Worm (Caenorhabditis elegans) whole organism, L4 larva: ENCODE results near the gene zyg-9.
A peak's percentile ranks its signal among the peaks of the same experiment; 100 is the strongest.

Experiments used
- D1046.2 ChIP-seq: fragments of 200-800 bp; sonication (Bioruptor generic); IDR thresholded peaks from 2 replicates; pipeline ENCODE4 v1.3.6; 2022; ENCODE audit warnings: missing genetic modification characterization, missing compliant biosample characterization
- T20F7.1 ChIP-seq: fragments of 200-800 bp; sonication (Bioruptor generic); optimal IDR thresholded peaks from 2 replicates; lab custom pipeline; 2018; ENCODE audit warnings: mild to moderate bottlenecking, missing genetic modification characterization, missing compliant biosample characterization
- Y105C5A.15 ChIP-seq: fragments of 200-800 bp; sonication (Bioruptor generic); IDR thresholded peaks from 2 replicates; pipeline ENCODE4 v1.3.6; 2022; ENCODE audit warnings: missing genetic modification characterization, missing compliant biosample characterization
- ZK337.2 ChIP-seq: fragments of 200-800 bp; sonication (Bioruptor generic); IDR thresholded peaks from 2 replicates; pipeline ENCODE4 v1.3.6; 2022; ENCODE audit warnings: missing genetic modification reagents, missing genetic modification characterization, missing compliant biosample characterization
- ZK546.5 ChIP-seq, 2 experiments: sonication (generic microtip); optimal IDR thresholded peaks; 2 replicates each; lab custom pipeline; 2017; ENCODE audit warnings: missing biosample characterization in 2 of 2, missing genetic modification characterization in 2 of 2
- aha-1 ChIP-seq: fragments of 150-350 bp; peaks from one replicate; lab custom pipeline; 2014; ENCODE audit warnings: missing biosample characterization, missing genetic modification characterization
- aly-2 ChIP-seq: sonication (generic microtip); optimal IDR thresholded peaks from 2 replicates; lab custom pipeline; 2018; ENCODE audit warnings: missing biosample characterization, missing genetic modification characterization
- ama-1 ChIP-seq: fragments of 150-350 bp; optimal IDR thresholded peaks from 2 replicates; lab custom pipeline; 2014; ENCODE audit warnings: inconsistent platforms, mixed read lengths
- arid-1 ChIP-seq: fragments of 200-800 bp; sonication (Bioruptor generic); conservative IDR thresholded peaks from 2 replicates; pipeline ENCODE4 v1.3.6; 2022; ENCODE audit warnings: missing genetic modification reagents, missing genetic modification characterization, missing compliant biosample characterization
- attf-4 ChIP-seq: sonication (generic microtip); optimal IDR thresholded peaks from 3 replicates; lab custom pipeline; 2017; ENCODE audit warnings: missing biosample characterization, missing genetic modification characterization
- ceh-32 ChIP-seq: sonication (generic microtip); optimal IDR thresholded peaks from 2 replicates; lab custom pipeline; 2016; ENCODE audit warnings: mild to moderate bottlenecking, missing genetic modification characterization, missing compliant biosample characterization; ENCODE audit not compliant: poor library complexity
- ceh-62 ChIP-seq: sonication (generic microtip); optimal IDR thresholded peaks from 2 replicates; lab custom pipeline; 2017; ENCODE audit warnings: missing biosample characterization, missing genetic modification characterization
- ctbp-1 ChIP-seq: fragments of 200-800 bp; sonication (Bioruptor generic); IDR thresholded peaks from 2 replicates; pipeline ENCODE4 v1.3.6; 2022; ENCODE audit warnings: missing genetic modification reagents, missing genetic modification characterization, missing compliant biosample characterization
- daf-16 ChIP-seq, 3 experiments: sonication (generic microtip); optimal IDR thresholded peaks; 2 replicates each; lab custom pipeline; 2016 to 2017; ENCODE audit warnings: missing genetic modification characterization in 3 of 3, missing genetic modification reagents in 3 of 3, mild to moderate bottlenecking in 2 of 3, missing compliant biosample characterization in 2 of 3, missing biosample characterization in 1 of 3, moderate library complexity in 1 of 3
- dmd-8 ChIP-seq: fragments of 200-800 bp; sonication (Bioruptor generic); IDR thresholded peaks from 2 replicates; pipeline ENCODE4 v1.3.6; 2022; ENCODE audit warnings: missing genetic modification characterization, missing compliant biosample characterization
- fkh-10 ChIP-seq: fragments of 150-350 bp; optimal IDR thresholded peaks from 2 replicates; lab custom pipeline; 2014; ENCODE audit warnings: missing biosample characterization, missing genetic modification reagents, missing genetic modification characterization
- fos-1 ChIP-seq: fragments of 150-350 bp; optimal IDR thresholded peaks from 2 replicates; lab custom pipeline; 2014; ENCODE audit warnings: missing biosample characterization, missing genetic modification characterization
- hif-1 ChIP-seq, 2 experiments: sonication (generic microtip); optimal IDR thresholded peaks; 2 replicates each; lab custom pipeline; 2016 to 2017; ENCODE audit warnings: missing compliant biosample characterization in 2 of 2, missing genetic modification characterization in 2 of 2, missing genetic modification reagents in 2 of 2, missing genotype in 2 of 2, mild to moderate bottlenecking in 1 of 2
- jun-1 ChIP-seq: fragments of 150-350 bp; optimal IDR thresholded peaks from 2 replicates; lab custom pipeline; 2014; ENCODE audit warnings: missing biosample characterization, missing genetic modification reagents, missing genetic modification characterization
- lin-38 ChIP-seq: fragments of 200-800 bp; sonication (Bioruptor generic); IDR thresholded peaks from 2 replicates; pipeline ENCODE4 v1.3.6; 2022; ENCODE audit warnings: missing genetic modification reagents, missing genetic modification characterization, missing compliant biosample characterization
- lin-39 ChIP-seq: fragments of 150-350 bp; optimal IDR thresholded peaks from 2 replicates; lab custom pipeline; 2014; ENCODE audit warnings: missing biosample characterization, missing genetic modification reagents, missing genetic modification characterization
- lsy-2 ChIP-seq, 2 experiments: fragments of 150-350 bp in 1 of 2; sonication (generic microtip) in 1 of 2; optimal IDR thresholded peaks; 2 replicates each; lab custom pipeline; 2014 to 2017; ENCODE audit warnings: missing biosample characterization in 2 of 2, missing genetic modification characterization in 2 of 2
- madf-5 ChIP-seq, 2 experiments: fragments of 200-800 bp; sonication (Bioruptor generic); IDR thresholded peaks; 2 replicates each; pipeline ENCODE4 v1.3.6; 2022; ENCODE audit warnings: missing compliant biosample characterization in 2 of 2, missing genetic modification characterization in 2 of 2
- mdt-29 ChIP-seq: fragments of 200-800 bp; sonication (Bioruptor generic); IDR thresholded peaks from 2 replicates; pipeline ENCODE4 v1.3.6; 2022; ENCODE audit warnings: missing genetic modification reagents, missing genetic modification characterization, missing compliant biosample characterization
- mes-2 ChIP-seq: sonication (generic microtip); optimal IDR thresholded peaks from 2 replicates; lab custom pipeline; 2016; ENCODE audit warnings: missing genotype, mild to moderate bottlenecking, missing genetic modification characterization, missing compliant biosample characterization; ENCODE audit not compliant: poor library complexity, severe bottlenecking
- mxl-3 ChIP-seq: fragments of 200-800 bp; sonication (Bioruptor generic); optimal IDR thresholded peaks from 2 replicates; lab custom pipeline; 2018; ENCODE audit warnings: mild to moderate bottlenecking, missing genetic modification characterization, missing compliant biosample characterization
- nhr-102 ChIP-seq: sonication (generic microtip); optimal IDR thresholded peaks from 2 replicates; lab custom pipeline; 2016; ENCODE audit warnings: mild to moderate bottlenecking, missing genetic modification characterization, moderate library complexity, missing compliant biosample characterization
- nhr-25 ChIP-seq: sonication (generic microtip); optimal IDR thresholded peaks from 2 replicates; lab custom pipeline; 2017; ENCODE audit warnings: missing genetic modification characterization, mild to moderate bottlenecking, missing compliant biosample characterization, antibody characterized with exemption, moderate library complexity, borderline replicate concordance; ENCODE audit not compliant: insufficient read depth
- nhr-48 ChIP-seq: sonication (generic microtip); optimal IDR thresholded peaks from 2 replicates; lab custom pipeline; 2016; ENCODE audit warnings: mild to moderate bottlenecking, missing genetic modification characterization, missing compliant biosample characterization
- pha-4 ChIP-seq, 2 experiments: fragments of 150-350 bp in 1 of 2; fragments of 200-800 bp in 1 of 2; sonication (Bioruptor generic) in 1 of 2; IDR thresholded peaks in 1 of 2; optimal IDR thresholded peaks in 1 of 2; 2 replicates each; pipeline versions ENCODE4 v1.3.6 to Lab custom; 2014 to 2022; ENCODE audit warnings: missing genetic modification characterization in 2 of 2, missing genetic modification reagents in 2 of 2, missing biosample characterization in 1 of 2, missing compliant biosample characterization in 1 of 2
- sdz-12 ChIP-seq: fragments of 200-800 bp; sonication (Bioruptor generic); optimal IDR thresholded peaks from 2 replicates; lab custom pipeline; 2018; ENCODE audit warnings: mild to moderate bottlenecking, missing genetic modification characterization, missing compliant biosample characterization
- set-16 ChIP-seq: fragments of 200-800 bp; sonication (Bioruptor generic); IDR thresholded peaks from 2 replicates; pipeline ENCODE4 v1.3.6; 2022; ENCODE audit warnings: missing genetic modification reagents, missing genetic modification characterization, missing compliant biosample characterization
- snpc-4 ChIP-seq: fragments of 150-350 bp; optimal IDR thresholded peaks from 2 replicates; lab custom pipeline; 2014; ENCODE audit warnings: missing biosample characterization, missing genetic modification characterization
- spr-1 ChIP-seq: sonication (generic microtip); optimal IDR thresholded peaks from 2 replicates; lab custom pipeline; 2016; ENCODE audit warnings: mild to moderate bottlenecking, missing genetic modification characterization, missing compliant biosample characterization
- tag-97 ChIP-seq: fragments of 200-800 bp; sonication (Bioruptor generic); IDR thresholded peaks from 2 replicates; pipeline ENCODE4 v1.3.6; 2022; ENCODE audit warnings: missing genetic modification characterization, missing compliant biosample characterization
- tra-1 ChIP-seq: fragments of 200-800 bp; sonication (Bioruptor generic); IDR thresholded peaks from 2 replicates; pipeline ENCODE4 v1.3.6; 2022; ENCODE audit warnings: missing genetic modification reagents, missing genetic modification characterization, missing compliant biosample characterization
- unc-130 ChIP-seq: sonication (generic microtip); optimal IDR thresholded peaks from 2 replicates; lab custom pipeline; 2016; ENCODE audit warnings: missing genetic modification reagents, missing genetic modification characterization, missing compliant biosample characterization
- unc-39 ChIP-seq: sonication (generic microtip); optimal IDR thresholded peaks from 2 replicates; lab custom pipeline; 2017; ENCODE audit warnings: missing biosample characterization, missing genetic modification characterization
- unc-62 ChIP-seq, 3 experiments: fragments of 150-350 bp in 1 of 3; sonication (generic microtip); optimal IDR thresholded peaks in 2 of 3; peaks in 1 of 3; 1 replicate in 1 of 3; 2 replicates in 2 of 3; lab custom pipeline; 2014 to 2017; ENCODE audit warnings: missing biosample characterization in 3 of 3, missing genetic modification characterization in 3 of 3, missing genetic modification reagents in 3 of 3, missing genotype in 1 of 3
- vab-7 ChIP-seq: fragments of 200-800 bp; sonication (Bioruptor generic); IDR thresholded peaks from 2 replicates; pipeline ENCODE4 v1.3.6; 2022; ENCODE audit warnings: missing genetic modification reagents, missing genetic modification characterization, missing compliant biosample characterization
- zfp-3 ChIP-seq: fragments of 200-800 bp; sonication (Bioruptor generic); conservative IDR thresholded peaks from 2 replicates; pipeline ENCODE4 v1.3.6; 2022; ENCODE audit warnings: missing genetic modification reagents, missing genetic modification characterization, missing compliant biosample characterization

The zyg-9 gene

DNA sequence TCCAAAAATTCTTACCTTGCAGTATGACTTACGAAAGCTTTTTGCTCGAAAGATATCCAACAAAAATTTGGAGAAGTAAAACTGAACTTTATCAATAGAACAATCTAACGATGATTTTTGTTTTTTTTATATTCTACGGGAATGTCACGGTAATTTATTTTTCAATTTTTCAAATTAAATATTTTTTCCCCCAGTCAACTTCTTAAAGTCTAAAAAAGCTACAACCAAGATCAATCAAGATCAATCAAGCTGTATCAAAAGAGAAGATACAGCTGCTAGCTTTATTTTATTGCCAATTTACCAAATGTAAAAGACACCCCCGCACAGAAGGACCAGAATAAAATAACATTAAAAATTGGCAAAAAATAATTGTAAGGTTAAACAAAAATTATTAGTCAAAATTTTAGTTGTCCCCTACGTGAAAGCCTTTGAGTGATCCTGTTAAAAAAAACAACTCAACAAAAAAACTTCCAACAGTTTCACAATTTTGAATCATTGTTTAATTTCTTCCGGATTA is 17.7 kb downstream of the zyg-9 start, which contains the start of the genes M05D6.1 and M05D6.3:
Gene M05D6.1 (minus strand): TSS at position 101 of the 517 bp plus-strand sequence.
Gene M05D6.3 (plus strand): TSS at position 467 of the 517 bp plus-strand sequence.
- TF ChIP-seq hif-1 (tag; optimal IDR thresholded peaks at IDR 0.05; lab: Kevin White, UChicago) (no peak), spr-1 (tag; lab: Kevin White, UChicago) (no peak), ceh-32 (tag; lab: Kevin White, UChicago) (no peak), T20F7.1 (GFP tag; lab: Kevin White, UChicago) (no peak), zfp-3 (GFP tag; lab: Robert Waterston, UW) (no peak)

DNA sequence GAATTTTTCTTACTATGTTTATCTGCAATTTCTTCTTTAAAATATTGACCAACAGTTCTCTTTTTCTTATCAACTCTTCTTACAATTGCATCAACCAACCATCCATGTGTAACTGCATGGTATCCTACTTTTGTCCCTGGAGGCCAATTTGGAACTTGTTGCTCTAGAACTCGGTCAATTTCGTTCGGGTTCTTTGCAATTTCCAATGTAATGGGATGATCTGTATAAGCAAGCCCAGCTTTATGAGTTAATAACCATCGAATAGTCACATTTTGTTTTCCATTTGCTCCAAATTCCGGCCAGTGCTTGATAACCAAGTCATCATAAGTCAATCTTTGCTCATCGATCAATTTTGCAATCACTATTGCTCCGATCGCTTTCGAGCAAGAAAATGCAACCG is 21.7 kb downstream of the zyg-9 start:
- TF ChIP-seq tag-97 (GFP tag; lab: Robert Waterston, UW) (no peak), nhr-102 (tag; lab: Kevin White, UChicago) (no peak), daf-16 (GFP tag; optimal IDR thresholded peaks at IDR 0.05; lab: Kevin White, UChicago) (no peak), daf-16 (tag; optimal IDR thresholded peaks at IDR 0.05; lab: Kevin White, UChicago) (peak; percentile 29), vab-7 (GFP tag; lab: Robert Waterston, UW) (peak; percentile 18; the same call in 1 of the 2 replicates), lsy-2 (tag; optimal IDR thresholded peaks at IDR 0.05; lab: Kevin White, UChicago) (peak in 1 of 2 experiments; percentile 6)

DNA sequence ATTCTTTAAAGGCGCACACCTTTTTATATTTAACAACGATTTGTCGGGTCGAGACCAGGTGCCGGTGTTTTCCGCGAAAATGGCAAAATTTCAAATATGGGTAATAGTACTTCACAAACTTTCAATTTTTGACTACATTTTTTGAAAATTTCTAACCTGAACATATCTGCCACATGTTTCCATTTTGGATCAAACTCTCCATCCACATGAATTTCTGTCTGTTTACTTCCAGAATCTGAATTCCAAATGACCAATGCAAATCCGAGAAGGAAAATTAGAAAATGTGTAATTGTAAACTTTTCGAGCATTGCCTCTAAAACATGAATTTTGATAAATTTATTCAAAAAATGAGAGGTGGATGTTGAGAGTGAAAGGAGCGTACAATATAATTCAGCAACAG is 22.5 kb downstream of the zyg-9 start, which contains the start of gene lact-4:
Gene lact-4 (minus strand): TSS at position 313 of the 400 bp plus-strand sequence.
- TF ChIP-seq Y105C5A.15 (0 out of 2 replicates have a peak, but pooled peaks have one; percentile 8), aly-2 (no peak), aha-1 (tag; lab: Kevin White, UChicago) (peak; percentile 93), unc-130 (GFP tag; lab: Kevin White, UChicago) (no peak), unc-62 (GFP tag; optimal IDR thresholded peaks at IDR 0.05 in 1 of 2; lab: Kevin White, UChicago) (peak in 1 of 2 experiments; percentile 11), unc-62 (tag; optimal IDR thresholded peaks at IDR 0.05; lab: Kevin White, UChicago) (no peak), unc-39 (tag; lab: Kevin White, UChicago) (no peak), madf-5 (GFP tag; IDR thresholded peaks at IDR 0.05; lab: Robert Waterston, UW) (no peak), ctbp-1 (GFP tag; lab: Robert Waterston, UW) (no peak), ama-1 (no peak), fos-1 (tag; lab: Kevin White, UChicago) (no peak), jun-1 (tag; lab: Kevin White, UChicago) (no peak), nhr-48 (tag; lab: Kevin White, UChicago) (no peak), lsy-2 (tag; optimal IDR thresholded peaks at IDR 0.05; lab: Kevin White, UChicago) (no peak), attf-4 (tag; lab: Kevin White, UChicago) (no peak), nhr-25 (no peak)

DNA sequence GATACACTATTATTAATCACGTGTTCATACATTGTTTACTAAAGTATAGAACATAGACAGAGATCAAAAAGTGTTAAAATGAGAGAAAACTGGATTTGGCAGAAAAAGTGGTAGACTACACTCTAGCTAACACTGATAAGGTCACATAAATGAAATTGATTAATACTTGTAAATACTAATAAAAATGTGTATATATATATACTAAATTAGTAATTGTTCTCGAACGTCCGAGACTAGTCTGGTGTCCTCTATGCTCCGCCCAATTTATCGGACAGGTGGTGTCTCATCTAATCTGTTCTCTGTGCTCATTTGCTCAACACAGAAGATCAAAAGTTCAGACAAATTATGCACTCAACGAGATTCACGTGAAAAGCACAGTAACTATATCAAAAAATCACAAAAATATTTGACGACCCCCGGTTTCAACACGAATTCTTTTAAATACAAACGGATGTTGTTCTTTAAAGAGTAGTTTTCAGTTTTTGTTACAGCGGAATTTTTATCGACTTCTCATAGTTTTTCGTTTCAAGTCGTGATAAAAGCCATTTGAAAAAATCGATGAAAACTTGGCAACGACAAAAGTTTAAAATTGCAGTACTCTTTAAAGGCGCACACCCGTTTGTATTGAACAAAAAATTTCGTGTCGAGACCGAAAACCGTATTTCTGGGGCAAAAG is 23.6 kb downstream of the zyg-9 start:
- TF ChIP-seq ZK337.2 (no peak), ZK546.5 (tag; optimal IDR thresholded peaks at IDR 0.05; lab: Kevin White, UChicago) (no peak), ceh-62 (no peak), jun-1 (tag; lab: Kevin White, UChicago) (no peak), dmd-8 (GFP tag; lab: Robert Waterston, UW) (no peak), fkh-10 (GFP tag; lab: Kevin White, UChicago) (no peak), mes-2 (tag; lab: Kevin White, UChicago) (no peak), arid-1 (GFP tag; lab: Robert Waterston, UW) (no peak), mxl-3 (no peak), Y105C5A.15 (0 out of 2 replicates have a peak, but pooled peaks have one; percentile 48), tra-1 (GFP tag; lab: Robert Waterston, UW) (0 out of 2 replicates have a peak, but pooled peaks have one; percentile 23), lin-39 (tag; lab: Kevin White, UChicago) (no peak), snpc-4 (no peak), mdt-29 (GFP tag; lab: Robert Waterston, UW) (peak; percentile 69), hif-1 (tag; optimal IDR thresholded peaks at IDR 0.05; lab: Kevin White, UChicago) (peak in 1 of 2 experiments; percentile 75), D1046.2 (GFP tag; lab: Robert Waterston, UW) (no peak), set-16 (no peak), ceh-32 (tag; lab: Kevin White, UChicago) (no peak), lin-38 (GFP tag; lab: Robert Waterston, UW) (0 out of 2 replicates have a peak, but pooled peaks have one; percentile 27), pha-4 (GFP tag; IDR thresholded peaks at IDR 0.05; lab: Robert Waterston, UW) (peak; percentile 27; the same call in 1 of the 2 replicates), pha-4 (tag; optimal IDR thresholded peaks at IDR 0.05; lab: Kevin White, UChicago) (no peak), sdz-12 (no peak)
